Fruit fly (Drosophila melanogaster) whole organism, embryonic: ENCODE data around the gene CG4364.

Experiments
- CG12236 ChIP-seq: fragments of 200-800 bp; sonication (Bioruptor generic); optimal IDR thresholded peaks from 2 replicates; lab custom pipeline; 2016; ENCODE audit warnings: missing biosample characterization, missing genetic modification characterization
- CG7928 ChIP-seq: fragments of 200-800 bp; sonication (Bioruptor generic); optimal IDR thresholded peaks from 2 replicates; lab custom pipeline; 2017; ENCODE audit warnings: missing biosample characterization, mild to moderate bottlenecking, missing genetic modification characterization
- Hsf ChIP-seq: fragments of 200-800 bp; sonication (Bioruptor generic); optimal IDR thresholded peaks from 3 replicates; lab custom pipeline; 2016; ENCODE audit warnings: missing biosample characterization, missing genetic modification characterization
- MBD-R2 ChIP-seq: fragments of 200-800 bp; sonication (Bioruptor generic); IDR thresholded peaks from 2 replicates; pipeline ENCODE4 v1.3.6; 2022; ENCODE audit warnings: missing biosample characterization, missing genetic modification characterization
- h ChIP-seq: fragments of >200 bp; optimal IDR thresholded peaks from 2 replicates; lab custom pipeline; 2017
- hkb ChIP-seq, 2 experiments: fragments of 200-800 bp in 1 of 2; fragments of >200 bp in 1 of 2; sonication (Bioruptor generic) in 1 of 2; IDR thresholded peaks in 1 of 2; optimal IDR thresholded peaks in 1 of 2; 2 replicates each; pipeline versions ENCODE4 v1.3.6 to Lab custom; 2017 to 2022; ENCODE audit warnings: missing biosample characterization in 1 of 2, missing genetic modification characterization in 1 of 2
- klu ChIP-seq: fragments of 200-800 bp; sonication (Bioruptor generic); IDR thresholded peaks from 2 replicates; pipeline ENCODE4 v1.3.6; 2022; ENCODE audit warnings: missing biosample characterization, missing genetic modification characterization
- ssp ChIP-seq: fragments of 200-800 bp; sonication (Bioruptor generic); IDR thresholded peaks from 2 replicates; pipeline ENCODE4 v1.3.6; 2022; ENCODE audit warnings: missing biosample characterization, missing genetic modification characterization
- unpg ChIP-seq: fragments of 200-800 bp; sonication (Bioruptor generic); optimal IDR thresholded peaks from 3 replicates; lab custom pipeline; 2018; ENCODE audit warnings: missing biosample characterization, mild to moderate bottlenecking, missing genetic modification characterization, moderate library complexity

DNA sequence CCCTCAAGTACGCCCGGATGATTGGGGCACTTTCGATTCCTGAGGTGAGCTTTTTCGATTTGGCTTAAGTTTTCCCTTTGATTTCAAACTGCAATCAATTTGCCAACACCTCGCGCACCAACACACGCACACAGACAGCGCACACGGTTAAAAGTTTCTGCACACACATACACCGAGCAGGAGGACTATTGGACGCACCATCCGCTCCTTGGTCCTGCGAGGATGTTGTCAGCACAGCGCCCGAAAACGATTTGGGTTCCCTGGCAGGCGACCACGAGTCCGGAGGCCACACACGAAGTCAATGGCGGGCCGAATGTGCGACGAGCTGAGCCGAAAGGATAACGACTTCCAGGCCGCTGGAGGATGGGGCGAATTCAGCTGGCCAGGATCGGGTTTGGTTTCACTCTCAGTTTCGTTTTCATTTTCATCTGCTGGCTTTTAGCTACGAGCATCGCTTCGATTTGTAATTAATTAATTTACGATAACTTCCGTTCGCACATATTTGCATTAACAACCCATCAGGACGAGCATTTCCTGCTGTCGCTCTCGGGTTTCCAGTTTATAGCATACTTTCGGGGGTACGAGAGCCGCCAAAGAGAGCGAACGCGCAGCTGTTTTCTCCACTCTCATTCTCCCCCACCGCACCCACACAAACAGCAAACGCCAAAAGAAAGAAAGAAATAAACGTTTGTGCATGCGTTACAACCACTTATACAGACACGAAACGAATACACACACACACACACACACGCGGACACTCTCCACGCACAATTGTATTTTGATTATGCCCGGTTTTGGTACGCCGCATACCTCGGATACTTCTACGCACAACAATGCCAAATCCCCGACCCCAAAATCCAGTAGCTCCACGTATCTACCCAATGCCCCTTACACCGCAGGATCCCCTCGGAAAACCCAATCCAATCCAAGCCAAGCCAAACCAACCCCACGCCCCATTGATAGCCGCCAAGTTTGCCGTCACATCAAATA, 35.5 kb upstream of the CG4364 start, which contains the start of gene Nckx30C:
- TF ChIP-seq hkb (optimal IDR thresholded peaks at IDR 0.05; lab: Kevin White, UChicago) (no peak), hkb (GFP tag; IDR thresholded peaks at IDR 0.05; lab: Robert Waterston, UW) (no peak), klu (GFP tag; lab: Robert Waterston, UW) (no peak), MBD-R2 (GFP tag; lab: Robert Waterston, UW) (no peak), CG12236 (GFP tag; lab: Kevin White, UChicago) (no peak), unpg (GFP tag; lab: Kevin White, UChicago) (no peak), Hsf (GFP tag; lab: Kevin White, UChicago) (no peak), h (lab: Kevin White, UChicago) (no peak), ssp (GFP tag; lab: Robert Waterston, UW) (no peak), CG7928 (GFP tag; lab: Kevin White, UChicago) (no peak)
